Fruit fly (Drosophila melanogaster) whole organism, adult: ENCODE results near the gene AGO2.
A peak's percentile ranks its signal among the peaks of the same experiment; 100 is the strongest.

Source experiments
- CG11617 ChIP-seq: fragments of 200-800 bp; sonication (Bioruptor generic); optimal IDR thresholded peaks from 2 replicates; lab custom pipeline; 2017; ENCODE audit warnings: mild to moderate bottlenecking, missing biosample characterization, missing genetic modification reagents, missing genetic modification characterization
- CG12768 ChIP-seq: fragments of 200-800 bp; sonication (Bioruptor generic); optimal IDR thresholded peaks from 2 replicates; lab custom pipeline; 2017; ENCODE audit warnings: missing biosample characterization, missing genetic modification characterization, mild to moderate bottlenecking, moderate library complexity, missing genetic modification reagents
- CG14711 ChIP-seq: fragments of 200-800 bp; sonication (Bioruptor generic); optimal IDR thresholded peaks from 2 replicates; lab custom pipeline; 2018; ENCODE audit warnings: missing biosample characterization, mild to moderate bottlenecking, missing genetic modification characterization, moderate library complexity
- CG1620 ChIP-seq: fragments of 200-800 bp; sonication (Bioruptor generic); optimal IDR thresholded peaks from 2 replicates; lab custom pipeline; 2016; ENCODE audit warnings: missing biosample characterization, missing genetic modification characterization
- CG33017 ChIP-seq: fragments of 200-800 bp; sonication (Bioruptor generic); optimal IDR thresholded peaks from 2 replicates; lab custom pipeline; 2018; ENCODE audit warnings: missing biosample characterization, mild to moderate bottlenecking, missing genetic modification characterization, moderate library complexity
- CG5204 ChIP-seq: fragments of 200-800 bp; sonication (Bioruptor generic); optimal IDR thresholded peaks from 2 replicates; lab custom pipeline; 2016; ENCODE audit warnings: missing biosample characterization, missing genetic modification characterization
- CG7045 ChIP-seq: fragments of 200-800 bp; sonication (Bioruptor generic); optimal IDR thresholded peaks from 2 replicates; lab custom pipeline; 2017; ENCODE audit warnings: missing biosample characterization, mild to moderate bottlenecking, missing genetic modification characterization
- CG7101 ChIP-seq: fragments of 200-800 bp; sonication (Bioruptor generic); optimal IDR thresholded peaks from 2 replicates; lab custom pipeline; 2018; ENCODE audit warnings: missing biosample characterization, mild to moderate bottlenecking, missing genetic modification characterization, moderate library complexity
- Clk ChIP-seq: fragments of 200-800 bp; sonication (Bioruptor generic); optimal IDR thresholded peaks from 2 replicates; lab custom pipeline; 2017; ENCODE audit warnings: missing biosample characterization, missing genetic modification characterization
- Crg-1 ChIP-seq: fragments of 200-800 bp; sonication (Bioruptor generic); optimal IDR thresholded peaks from 2 replicates; lab custom pipeline; 2016; ENCODE audit warnings: missing biosample characterization, missing genetic modification characterization
- Hr96 ChIP-seq: fragments of 200-800 bp; sonication (Bioruptor generic); optimal IDR thresholded peaks from 2 replicates; lab custom pipeline; 2016; ENCODE audit warnings: missing biosample characterization, missing genetic modification characterization
- Mnt ChIP-seq: fragments of 200-800 bp; sonication (Bioruptor generic); optimal IDR thresholded peaks from 2 replicates; lab custom pipeline; 2016; ENCODE audit warnings: missing biosample characterization, mild to moderate bottlenecking, missing genetic modification characterization
- bab1 ChIP-seq: fragments of 200-800 bp; sonication (Bioruptor generic); optimal IDR thresholded peaks from 3 replicates; lab custom pipeline; 2019; ENCODE audit warnings: missing biosample characterization, mild to moderate bottlenecking, missing genetic modification characterization, moderate library complexity
- cic ChIP-seq: fragments of 200-800 bp; sonication (Bioruptor generic); optimal IDR thresholded peaks from 2 replicates; lab custom pipeline; 2017; ENCODE audit warnings: missing biosample characterization, mild to moderate bottlenecking, missing genetic modification characterization, moderate library complexity
- cnc ChIP-seq, 2 experiments: fragments of >200 bp; optimal IDR thresholded peaks; 2 replicates each; lab custom pipeline; 2017
- kay ChIP-seq: fragments of 200-800 bp; sonication (Bioruptor generic); peaks from one replicate; lab custom pipeline; 2016; ENCODE audit warnings: missing biosample characterization, missing genetic modification characterization, borderline replicate concordance
- ovo ChIP-seq: fragments of 200-800 bp; sonication (Bioruptor generic); optimal IDR thresholded peaks from 2 replicates; lab custom pipeline; 2016; ENCODE audit warnings: missing biosample characterization, missing genetic modification characterization
- pad ChIP-seq: fragments of 200-800 bp; sonication (Bioruptor generic); optimal IDR thresholded peaks from 3 replicates; lab custom pipeline; 2017; ENCODE audit warnings: missing biosample characterization, missing genetic modification characterization, mild to moderate bottlenecking, moderate library complexity, missing genetic modification reagents
- tj ChIP-seq: fragments of 200-800 bp; sonication (Bioruptor generic); optimal IDR thresholded peaks from 3 replicates; lab custom pipeline; 2017; ENCODE audit warnings: missing biosample characterization, mild to moderate bottlenecking, missing genetic modification characterization, moderate library complexity
- toe ChIP-seq: fragments of 200-800 bp; sonication (Bioruptor generic); optimal IDR thresholded peaks from 2 replicates; lab custom pipeline; 2016; ENCODE audit warnings: missing biosample characterization, missing genetic modification characterization

AGO2 gene

DNA sequence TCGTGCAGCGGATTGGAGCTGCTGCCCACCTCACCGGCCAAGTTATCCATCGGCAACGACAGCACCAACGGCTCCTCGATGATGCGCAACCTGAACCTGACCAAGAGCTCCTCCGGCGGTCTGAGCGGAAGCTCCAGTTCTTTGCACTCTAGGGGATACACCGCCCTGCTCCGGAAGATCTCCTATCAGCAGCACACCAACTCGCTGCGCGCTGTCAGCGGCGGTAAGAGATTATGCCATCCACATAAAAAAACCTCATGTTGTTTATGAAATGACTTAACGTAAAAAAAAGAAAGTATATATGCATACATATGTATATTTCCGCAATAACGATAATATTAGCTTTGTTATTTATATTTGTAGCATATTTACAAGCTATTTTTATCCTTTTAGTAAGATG is 14.8 kb downstream of the AGO2 start:
- no peak for TF ChIP-seq Clk (GFP tag; lab: Kevin White, UChicago)
- no peak for TF ChIP-seq CG11617 (GFP tag; lab: Kevin White, UChicago)
- no peak for TF ChIP-seq tj (GFP tag; lab: Kevin White, UChicago)
- no peak for TF ChIP-seq toe (GFP tag; lab: Kevin White, UChicago)
- no peak for TF ChIP-seq cic (GFP tag; lab: Kevin White, UChicago)
- TF ChIP-seq CG33017 (tag; lab: Kevin White, UChicago), result no peak
- no peak for TF ChIP-seq pad
- no peak for TF ChIP-seq CG1620 (GFP tag; lab: Kevin White, UChicago)
- no peak for TF ChIP-seq kay (GFP tag; lab: Kevin White, UChicago)
- TF ChIP-seq CG7045 (GFP tag; lab: Kevin White, UChicago), result no peak
- TF ChIP-seq CG14711 (tag; lab: Kevin White, UChicago), result no peak
- no peak for TF ChIP-seq ovo (GFP tag; lab: Kevin White, UChicago)
- no peak for TF ChIP-seq Hr96 (GFP tag; lab: Kevin White, UChicago)
- TF ChIP-seq CG5204 (GFP tag; lab: Kevin White, UChicago), result no peak

DNA sequence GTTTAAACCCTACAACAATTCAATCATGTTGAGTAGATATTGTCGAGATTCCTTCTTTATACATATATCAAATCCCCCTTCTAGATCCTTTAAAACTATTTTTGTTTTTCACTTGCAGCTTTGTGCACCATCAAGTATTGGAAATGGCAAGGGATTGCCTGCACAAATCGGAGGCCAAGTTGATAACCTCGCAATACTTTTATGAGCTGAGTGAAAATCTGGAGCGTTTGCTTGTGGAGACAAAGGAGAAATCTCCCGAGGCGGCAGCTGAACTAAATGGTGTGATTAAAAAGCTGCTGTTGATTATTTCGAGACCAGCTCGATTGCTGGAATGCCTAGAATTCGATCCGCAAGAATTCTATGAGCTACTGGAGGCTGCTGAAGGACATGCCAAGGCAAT is 16.7 kb downstream of the AGO2 start:
- TF ChIP-seq kay (GFP tag; lab: Kevin White, UChicago), result no peak
- TF ChIP-seq CG12768 (GFP tag; lab: Kevin White, UChicago), result no peak
- TF ChIP-seq CG5204 (GFP tag; lab: Kevin White, UChicago), result no peak
- TF ChIP-seq Clk (GFP tag; lab: Kevin White, UChicago), result no peak
- no peak for TF ChIP-seq Hr96 (GFP tag; lab: Kevin White, UChicago)
- no peak for TF ChIP-seq CG7045 (GFP tag; lab: Kevin White, UChicago)
- no peak for TF ChIP-seq Mnt
- no peak for TF ChIP-seq CG1620 (GFP tag; lab: Kevin White, UChicago)
- no peak for TF ChIP-seq tj (GFP tag; lab: Kevin White, UChicago)
- TF ChIP-seq Crg-1 (GFP tag; lab: Kevin White, UChicago), result no peak
- TF ChIP-seq bab1, result no peak
- no peak for TF ChIP-seq cnc (optimal IDR thresholded peaks at IDR 0.05; lab: Kevin White, UChicago)
- no peak for TF ChIP-seq pad
- no peak for TF ChIP-seq CG11617 (GFP tag; lab: Kevin White, UChicago)
- no peak for TF ChIP-seq CG7101 (tag; lab: Kevin White, UChicago)
- no peak for TF ChIP-seq CG14711 (tag; lab: Kevin White, UChicago)
- TF ChIP-seq toe (GFP tag; lab: Kevin White, UChicago), result no peak
- TF ChIP-seq CG33017 (tag; lab: Kevin White, UChicago), result no peak
- TF ChIP-seq ovo (GFP tag; lab: Kevin White, UChicago), result no peak
- TF ChIP-seq cic (GFP tag; lab: Kevin White, UChicago), result no peak

DNA sequence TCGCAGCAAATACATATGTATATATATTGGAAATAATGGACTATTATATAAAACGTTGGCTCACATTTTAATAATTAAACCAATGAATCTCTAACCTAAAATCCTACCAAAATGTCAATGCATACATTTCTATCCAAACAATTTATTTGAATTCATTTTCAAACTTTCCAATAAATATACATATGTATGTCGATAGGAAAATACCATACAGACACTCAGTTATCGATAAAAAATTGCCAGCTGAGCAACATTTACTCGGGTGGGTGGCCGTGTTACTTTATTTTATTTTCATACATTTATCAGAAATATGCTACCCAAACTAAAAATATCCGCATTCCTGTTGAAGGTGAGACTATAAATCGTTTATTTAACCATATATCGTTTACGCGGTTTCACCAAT is 22.4 kb downstream of the AGO2 start, which contains the start of gene Ufsp2:
TSS of gene Ufsp2 (plus strand) at position 214 of the 400 bp plus-strand sequence.
- TF ChIP-seq CG7101 (tag; lab: Kevin White, UChicago) (no peak), CG12768 (GFP tag; lab: Kevin White, UChicago) (no peak), pad (no peak), CG33017 (tag; lab: Kevin White, UChicago) (no peak), CG7045 (GFP tag; lab: Kevin White, UChicago) (no peak), Crg-1 (GFP tag; lab: Kevin White, UChicago) (no peak), Hr96 (GFP tag; lab: Kevin White, UChicago) (no peak), CG11617 (GFP tag; lab: Kevin White, UChicago) (no peak), CG5204 (GFP tag; lab: Kevin White, UChicago) (no peak), cnc (optimal IDR thresholded peaks at IDR 0.05; lab: Kevin White, UChicago) (no peak), CG1620 (GFP tag; lab: Kevin White, UChicago) (no peak), Clk (GFP tag; lab: Kevin White, UChicago) (no peak), CG14711 (tag; lab: Kevin White, UChicago) (no peak)

dm6 chr3L:15580487-15580886 is 26.6 kb downstream of the AGO2 start, which contains the start of the genes mrn and CG12301:
mrn (minus strand) TSS chr3L:15580537.
CG12301 (plus strand) TSS chr3L:15580800.
- TF ChIP-seq cic (GFP tag; lab: Kevin White, UChicago) (peak; percentile 42), CG5204 (GFP tag; lab: Kevin White, UChicago) (no peak), tj (GFP tag; lab: Kevin White, UChicago) (peak; percentile 75), cnc (optimal IDR thresholded peaks at IDR 0.05; lab: Kevin White, UChicago) (no peak), CG14711 (tag; lab: Kevin White, UChicago) (peak; percentile 92), Mnt (peak; percentile 100), CG1620 (GFP tag; lab: Kevin White, UChicago) (peak; percentile 88), pad (peak; percentile 69), CG33017 (tag; lab: Kevin White, UChicago) (peak; percentile 62), CG7045 (GFP tag; lab: Kevin White, UChicago) (peak; percentile 72), Crg-1 (GFP tag; lab: Kevin White, UChicago) (peak; percentile 67), bab1 (peak; percentile 91), CG11617 (GFP tag; lab: Kevin White, UChicago) (peak; percentile 80), ovo (GFP tag; lab: Kevin White, UChicago) (no peak), toe (GFP tag; lab: Kevin White, UChicago) (no peak), Clk (GFP tag; lab: Kevin White, UChicago) (peak; percentile 78), Hr96 (GFP tag; lab: Kevin White, UChicago) (no peak), kay (GFP tag; lab: Kevin White, UChicago) (no peak), CG12768 (GFP tag; lab: Kevin White, UChicago) (peak; percentile 82), CG7101 (tag; lab: Kevin White, UChicago) (peak; percentile 80)

dm6 chr3L:15583504-15583903 is 29.6 kb downstream of the AGO2 start, which contains the start of gene AIMP2:
AIMP2 (plus strand) TSS chr3L:15583638.
- TF ChIP-seq bab1 (peak; percentile 37), CG1620 (GFP tag; lab: Kevin White, UChicago) (no peak), Mnt (peak; percentile 1)
